Worm (Caenorhabditis elegans) whole organism, late embryonic: ENCODE data around the gene pmp-5.

Experiments used
- ceh-14 ChIP-seq: sonication (generic microtip); optimal IDR thresholded peaks from 2 replicates; lab custom pipeline; 2016; ENCODE audit warnings: missing genotype, missing genetic modification characterization, missing compliant biosample characterization
- ceh-18 ChIP-seq: sonication (generic microtip); optimal IDR thresholded peaks from 2 replicates; lab custom pipeline; 2016; ENCODE audit warnings: missing genetic modification characterization, missing compliant biosample characterization
- ets-4 ChIP-seq: sonication (generic microtip); optimal IDR thresholded peaks from 2 replicates; lab custom pipeline; 2016; ENCODE audit warnings: missing genetic modification characterization, missing compliant biosample characterization
- hlh-30 ChIP-seq: sonication (generic microtip); optimal IDR thresholded peaks from 2 replicates; lab custom pipeline; 2017; ENCODE audit warnings: antibody characterized with exemption, missing genetic modification characterization, missing compliant biosample characterization; ENCODE audit not compliant: insufficient read depth
- hlh-6 ChIP-seq: sonication (generic microtip); optimal IDR thresholded peaks from 2 replicates; lab custom pipeline; 2016; ENCODE audit warnings: missing genotype, missing genetic modification characterization, missing compliant biosample characterization
- nhr-11 ChIP-seq: fragments of 150-350 bp; optimal IDR thresholded peaks from 2 replicates; lab custom pipeline; 2014; ENCODE audit warnings: missing biosample characterization, missing genetic modification characterization
- sox-2 ChIP-seq: fragments of 200-800 bp; sonication (Bioruptor generic); IDR thresholded peaks from 2 replicates; pipeline ENCODE4 v1.3.6; 2022; ENCODE audit warnings: missing genetic modification reagents, missing genetic modification characterization, missing compliant biosample characterization
- tbx-7 ChIP-seq: sonication (generic microtip); optimal IDR thresholded peaks from 2 replicates; lab custom pipeline; 2016; ENCODE audit warnings: missing genotype, missing genetic modification characterization, missing compliant biosample characterization

ce11 chrV:6620809-6621208, 44.8 kb downstream of the pmp-5 start:
- TF ChIP-seq ceh-18 (tag; lab: Kevin White, UChicago) (no peak), hlh-6 (no peak), nhr-11 (tag; lab: Kevin White, UChicago) (no peak), ets-4 (no peak), tbx-7 (tag; lab: Kevin White, UChicago) (no peak), ceh-14 (tag; lab: Kevin White, UChicago) (no peak), hlh-30 (tag; lab: Kevin White, UChicago) (no peak), sox-2 (GFP tag; lab: Robert Waterston, UW) (no peak)
